Worm (Caenorhabditis elegans) whole organism, early embryonic: ENCODE measurements around the gene epg-9.

Experiments
- B0310.2 ChIP-seq: sonication (generic microtip); optimal IDR thresholded peaks from 2 replicates; lab custom pipeline; 2016; ENCODE audit warnings: mild to moderate bottlenecking, missing genetic modification characterization, missing compliant biosample characterization
- aly-1 ChIP-seq: sonication (generic microtip); optimal IDR thresholded peaks from 2 replicates; lab custom pipeline; 2016; ENCODE audit warnings: missing genetic modification characterization, missing compliant biosample characterization
- ama-1 ChIP-seq: fragments of 150-350 bp; optimal IDR thresholded peaks from 2 replicates; lab custom pipeline; 2014
- hmbx-1 ChIP-seq: sonication (generic microtip); optimal IDR thresholded peaks from 2 replicates; lab custom pipeline; 2016; ENCODE audit warnings: mild to moderate bottlenecking, missing genetic modification characterization, missing compliant biosample characterization
- hnd-1 ChIP-seq: sonication (generic microtip); optimal IDR thresholded peaks from 2 replicates; lab custom pipeline; 2016; ENCODE audit warnings: missing genetic modification characterization, missing compliant biosample characterization
- tra-4 ChIP-seq: sonication (generic microtip); optimal IDR thresholded peaks from 2 replicates; lab custom pipeline; 2017; ENCODE audit warnings: missing genetic modification characterization, missing compliant biosample characterization

DNA sequence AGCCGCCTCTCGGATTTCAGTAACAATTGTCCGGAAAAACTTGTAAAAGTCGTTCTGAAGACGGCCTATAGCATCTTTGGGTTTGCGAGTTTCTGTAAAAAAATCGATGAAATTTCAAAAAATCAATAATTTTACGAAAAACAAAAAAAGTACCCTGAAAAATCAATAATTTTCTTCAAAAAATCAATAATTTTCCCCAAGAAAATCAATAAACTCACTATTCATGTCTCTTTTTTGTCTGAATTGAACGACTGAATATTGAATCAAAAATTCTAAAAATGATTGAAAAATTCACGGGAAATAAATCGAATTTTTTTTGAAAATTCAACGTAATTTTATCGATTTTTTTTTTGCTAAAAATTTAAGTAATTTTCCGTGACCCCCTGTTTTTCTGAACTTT is 49.5 kb upstream of the epg-9 start, which contains the start of gene Y69A2AR.23:
- TF ChIP-seq hnd-1 (tag; lab: Kevin White, UChicago) (no peak), ama-1 (lab: Kevin White, UChicago) (no peak), B0310.2 (tag; lab: Kevin White, UChicago) (no peak), tra-4 (tag; lab: Kevin White, UChicago) (no peak), hmbx-1 (tag; lab: Kevin White, UChicago) (no peak), aly-1 (tag; lab: Kevin White, UChicago) (no peak)
